Fruit fly (Drosophila melanogaster): ENCODE data around the gene CCKLR-17D3.

The CCKLR-17D3 gene

dm6 chrX:18813049-18813448 is 39.2 kb upstream of the CCKLR-17D3 start, which contains the start of gene CG42450 (continued):
- TF ChIP-seq Ets97D (GFP tag; optimal IDR thresholded peaks at IDR 0.05) (no peak), tin (GFP tag; optimal IDR thresholded peaks at IDR 0.05) (no peak), eve (GFP tag; optimal IDR thresholded peaks at IDR 0.05) (no peak), Opbp (GFP tag; IDR thresholded peaks at IDR 0.05; ENCODE audit: partially characterized antibody) (no peak), CG31365 (tag; optimal IDR thresholded peaks at IDR 0.05) (no peak), pros (GFP tag; optimal IDR thresholded peaks at IDR 0.05) (no peak), Rfx (GFP tag; IDR thresholded peaks at IDR 0.05) (no peak), CG17385 (GFP tag; optimal IDR thresholded peaks at IDR 0.05) (peak; percentile 6), CG18599 (GFP tag; optimal IDR thresholded peaks at IDR 0.05) (peak; percentile 8), Max (GFP tag; optimal IDR thresholded peaks at IDR 0.05) (no peak), CG15479 (GFP tag; optimal IDR thresholded peaks at IDR 0.05) (no peak), CG10431 (GFP tag; optimal IDR thresholded peaks at IDR 0.05) (no peak), dpn (GFP tag; optimal IDR thresholded peaks at IDR 0.05) (no peak), croc (GFP tag; conservative IDR thresholded peaks at IDR 0.05) (no peak), Six4 (GFP tag; optimal IDR thresholded peaks at IDR 0.05) (no peak), Dad (GFP tag; optimal IDR thresholded peaks at IDR 0.05) (no peak), CG14965 (GFP tag; optimal IDR thresholded peaks at IDR 0.05; ENCODE audit: borderline replicate concordance) (no peak), sc (optimal IDR thresholded peaks at IDR 0.05) (no peak), sc (GFP tag; optimal IDR thresholded peaks at IDR 0.05) (no peak), Asciz (GFP tag; optimal IDR thresholded peaks at IDR 0.05) (no peak), CG12391 (tag; optimal IDR thresholded peaks at IDR 0.05) (no peak), CG12219 (GFP tag; optimal IDR thresholded peaks at IDR 0.05) (no peak), CG6813 (GFP tag; optimal IDR thresholded peaks at IDR 0.05) (no peak), Ets65A (GFP tag) (peak; percentile 3), ATbp (GFP tag; optimal IDR thresholded peaks at IDR 0.05) (no peak), sisA (GFP tag; IDR thresholded peaks at IDR 0.05) (no peak), p53 (GFP tag; optimal IDR thresholded peaks at IDR 0.05) (no peak), bab2 (GFP tag; optimal IDR thresholded peaks at IDR 0.05) (no peak), CG12071 (GFP tag; optimal IDR thresholded peaks at IDR 0.05) (no peak)

DNA sequence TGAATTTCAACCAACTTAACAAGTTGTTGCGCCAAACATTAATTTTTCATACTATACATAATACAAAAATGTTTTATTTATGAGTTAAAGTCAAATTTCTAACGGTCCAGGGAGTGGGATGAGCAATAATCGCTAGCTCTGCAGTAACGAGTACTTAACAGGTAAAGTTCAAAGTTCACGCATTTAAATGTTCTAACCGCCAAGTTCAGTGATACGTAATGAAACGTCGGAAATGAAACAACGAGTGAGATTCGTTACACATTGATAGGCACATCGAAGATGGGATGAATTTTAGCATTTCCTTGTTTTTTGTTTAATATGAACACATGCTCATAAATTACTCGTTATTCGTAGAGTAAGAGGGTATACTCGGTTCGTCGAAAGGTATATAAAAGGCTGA is 38.3 kb upstream of the CCKLR-17D3 start:
- TF ChIP-seq Hr51 (GFP tag; optimal IDR thresholded peaks at IDR 0.05) (peak in 1 of 2 experiments; percentile 15), CG12155 (GFP tag; optimal IDR thresholded peaks at IDR 0.05) (peak; percentile 72), CG18476 (GFP tag; optimal IDR thresholded peaks at IDR 0.05) (no peak), lbe (GFP tag; optimal IDR thresholded peaks at IDR 0.05) (no peak), pfk (GFP tag; optimal IDR thresholded peaks at IDR 0.05) (peak; percentile 76), CG3163 (GFP tag; optimal IDR thresholded peaks at IDR 0.05) (no peak), Hr78 (GFP tag; optimal IDR thresholded peaks at IDR 0.05) (peak in 1 of 2 experiments; percentile 31)

DNA sequence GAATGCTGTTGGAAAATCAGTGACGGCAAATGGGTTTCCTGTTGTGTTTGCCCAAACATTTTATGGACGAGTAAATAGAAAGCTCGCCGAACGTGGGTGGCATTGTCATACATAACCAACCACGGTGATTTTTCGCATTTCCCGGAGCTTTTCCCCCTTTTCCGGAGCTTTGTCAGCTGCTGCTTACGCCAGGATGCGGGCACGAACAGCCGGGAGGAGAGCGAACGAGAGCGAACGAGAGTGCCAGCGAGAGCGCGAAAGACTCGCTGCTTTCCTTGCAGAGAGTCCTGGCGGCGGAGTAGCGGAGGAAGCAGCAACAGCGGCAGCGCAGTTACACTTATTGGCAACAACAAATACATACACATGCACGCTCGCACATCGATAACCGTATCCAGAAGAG is 32.5 kb upstream of the CCKLR-17D3 start, which contains the start of gene CG7058:
Gene CG7058, plus strand, starts transcription at position 330 of the 400 bp plus-strand sequence.
- TF ChIP-seq CG1603 (tag; optimal IDR thresholded peaks at IDR 0.05) (no peak), CG4730 (GFP tag; IDR thresholded peaks at IDR 0.05) (no peak), MTF-1 (GFP tag; optimal IDR thresholded peaks at IDR 0.05; ENCODE audit: borderline replicate concordance) (no peak), ewg (GFP tag; optimal IDR thresholded peaks at IDR 0.05) (peak; percentile 34), CG18619 (GFP tag; optimal IDR thresholded peaks at IDR 0.05) (no peak), ato (GFP tag; IDR thresholded peaks at IDR 0.05; ENCODE audit: partially characterized antibody) (no peak), nerfin-1 (tag; optimal IDR thresholded peaks at IDR 0.05) (peak; percentile 2), tin (GFP tag; optimal IDR thresholded peaks at IDR 0.05) (no peak), Adf1 (GFP tag; IDR thresholded peaks at IDR 0.05) (peak; percentile 30; the same call in 1 of the 2 replicates), gsb (GFP tag; IDR thresholded peaks at IDR 0.05) (no peak), Side (GFP tag; optimal IDR thresholded peaks at IDR 0.05) (no peak), ATbp (GFP tag; optimal IDR thresholded peaks at IDR 0.05) (no peak), abd-A (tag; optimal IDR thresholded peaks at IDR 0.05) (peak; percentile 0), Sox102F (GFP tag; optimal IDR thresholded peaks at IDR 0.05) (no peak), CG12236 (GFP tag; optimal IDR thresholded peaks at IDR 0.05) (no peak), Kr (GFP tag; optimal IDR thresholded peaks at IDR 0.05) (no peak)

Measured in whole organism, embryonic.